Fruit fly (Drosophila melanogaster) whole organism, embryonic: Measurements from ENCODE around the gene CG6983.

ENCODE experiments used
- CG1024 ChIP-seq: fragments of 200-800 bp; sonication (Bioruptor generic); IDR thresholded peaks from 2 replicates; pipeline ENCODE4 v1.3.6; 2022; ENCODE audit warnings: missing biosample characterization, missing genetic modification characterization
- CG10274 ChIP-seq: fragments of 200-800 bp; sonication (Bioruptor generic); optimal IDR thresholded peaks from 3 replicates; lab custom pipeline; 2017; ENCODE audit warnings: missing biosample characterization, mild to moderate bottlenecking, missing genetic modification characterization
- CG10979 ChIP-seq: fragments of 200-800 bp; sonication (Bioruptor generic); optimal IDR thresholded peaks from 2 replicates; lab custom pipeline; 2018; ENCODE audit warnings: missing biosample characterization, mild to moderate bottlenecking, missing genetic modification characterization, moderate library complexity
- CG11456 ChIP-seq: fragments of 200-800 bp; sonication (Bioruptor generic); IDR thresholded peaks from 3 replicates; pipeline ENCODE4 v1.3.6; 2022; ENCODE audit warnings: missing biosample characterization, missing genetic modification characterization
- CG12071 ChIP-seq: fragments of 200-800 bp; sonication (Bioruptor generic); optimal IDR thresholded peaks from 3 replicates; lab custom pipeline; 2018; ENCODE audit warnings: missing biosample characterization, mild to moderate bottlenecking, missing genetic modification characterization
- CG12236 ChIP-seq: fragments of 200-800 bp; sonication (Bioruptor generic); optimal IDR thresholded peaks from 2 replicates; lab custom pipeline; 2016; ENCODE audit warnings: missing biosample characterization, missing genetic modification characterization
- CG1233 ChIP-seq: fragments of 200-800 bp; sonication (Bioruptor generic); optimal IDR thresholded peaks from 4 replicates; lab custom pipeline; 2018; ENCODE audit warnings: missing biosample characterization, mild to moderate bottlenecking, missing genetic modification characterization
- CG12659 ChIP-seq: fragments of 200-800 bp; sonication (Bioruptor generic); optimal IDR thresholded peaks from 3 replicates; lab custom pipeline; 2017; ENCODE audit warnings: mild to moderate bottlenecking, missing biosample characterization, missing genetic modification reagents, missing genetic modification characterization
- CG14014 ChIP-seq: fragments of 200-800 bp; sonication (Bioruptor generic); IDR thresholded peaks from 2 replicates; pipeline ENCODE4 v1.3.6; 2022; ENCODE audit warnings: missing biosample characterization, missing genetic modification characterization
- CG14860 ChIP-seq: fragments of 200-800 bp; sonication (Bioruptor generic); IDR thresholded peaks from 3 replicates; pipeline ENCODE4 v1.3.6; 2022; ENCODE audit warnings: missing biosample characterization, missing genetic modification characterization; ENCODE audit not compliant: partially characterized antibody
- CG17802 ChIP-seq: fragments of 200-800 bp; sonication (Bioruptor generic); optimal IDR thresholded peaks from 2 replicates; lab custom pipeline; 2018; ENCODE audit warnings: missing biosample characterization, mild to moderate bottlenecking, missing genetic modification characterization, moderate library complexity
- CG17829 ChIP-seq: fragments of 200-800 bp; optimal IDR thresholded peaks from 2 replicates; lab custom pipeline; 2019; ENCODE audit warnings: missing biosample characterization, mild to moderate bottlenecking, missing genetic modification characterization, moderate library complexity
- CG2202 ChIP-seq: fragments of 200-800 bp; sonication (Bioruptor generic); optimal IDR thresholded peaks from 2 replicates; lab custom pipeline; 2018; ENCODE audit warnings: missing biosample characterization, mild to moderate bottlenecking, missing genetic modification characterization
- CG2875 ChIP-seq: fragments of 200-800 bp; sonication (Bioruptor generic); optimal IDR thresholded peaks from 2 replicates; lab custom pipeline; 2017; ENCODE audit warnings: missing biosample characterization, mild to moderate bottlenecking, missing genetic modification characterization, missing genetic modification reagents
- CG43689 ChIP-seq: fragments of 200-800 bp; sonication (Bioruptor generic); IDR thresholded peaks from 2 replicates; pipeline ENCODE4 v1.3.6; 2022; ENCODE audit warnings: missing biosample characterization, missing genetic modification characterization
- CG5180 ChIP-seq: fragments of 200-800 bp; sonication (Bioruptor generic); optimal IDR thresholded peaks from 3 replicates; lab custom pipeline; 2017; ENCODE audit warnings: missing biosample characterization, missing genetic modification characterization, mild to moderate bottlenecking, moderate library complexity, missing genetic modification reagents
- CG5245 ChIP-seq: fragments of 200-800 bp; sonication (Bioruptor generic); optimal IDR thresholded peaks from 3 replicates; lab custom pipeline; 2016; ENCODE audit warnings: missing biosample characterization, missing genetic modification characterization
- CG6254 ChIP-seq: fragments of 200-800 bp; sonication (Bioruptor generic); optimal IDR thresholded peaks from 3 replicates; lab custom pipeline; 2017; ENCODE audit warnings: mild to moderate bottlenecking, missing biosample characterization, missing genetic modification reagents, missing genetic modification characterization
- CG6765 ChIP-seq: fragments of 200-800 bp; sonication (Bioruptor generic); optimal IDR thresholded peaks from 3 replicates; lab custom pipeline; 2017; ENCODE audit warnings: missing biosample characterization, mild to moderate bottlenecking, missing genetic modification characterization
- CG9876 ChIP-seq: fragments of 200-800 bp; sonication (Bioruptor generic); optimal IDR thresholded peaks from 2 replicates; lab custom pipeline; 2016; ENCODE audit warnings: missing biosample characterization, missing genetic modification characterization
- Deaf1 ChIP-seq: fragments of 200-800 bp; optimal IDR thresholded peaks from 3 replicates; lab custom pipeline; 2019; ENCODE audit warnings: missing biosample characterization, mild to moderate bottlenecking, missing genetic modification characterization, moderate library complexity
- E2f2 ChIP-seq: fragments of 200-800 bp; sonication (Bioruptor generic); IDR thresholded peaks from 2 replicates; pipeline ENCODE4 v1.3.6; 2022; ENCODE audit warnings: missing biosample characterization, missing genetic modification characterization
- Eip74EF ChIP-seq, 2 experiments: fragments of 200-800 bp in 1 of 2; fragments of >200 bp in 1 of 2; sonication (Bioruptor generic) in 1 of 2; optimal IDR thresholded peaks; 2 replicates each; lab custom pipeline; 2017 to 2019; ENCODE audit warnings: missing biosample characterization in 2 of 2, missing genetic modification characterization in 2 of 2, mild to moderate bottlenecking in 1 of 2, moderate library complexity in 1 of 2
- Hmx ChIP-seq: fragments of 200-800 bp; sonication (Bioruptor generic); optimal IDR thresholded peaks from 2 replicates; lab custom pipeline; 2016; ENCODE audit warnings: missing biosample characterization, missing genetic modification characterization
- Jarid2 ChIP-seq: fragments of 200-800 bp; sonication (Bioruptor generic); optimal IDR thresholded peaks from 3 replicates; lab custom pipeline; 2017; ENCODE audit warnings: mild to moderate bottlenecking, missing biosample characterization, missing genetic modification reagents, missing genetic modification characterization
- Lhr ChIP-seq: fragments of 200-800 bp; sonication (Bioruptor generic); optimal IDR thresholded peaks from 3 replicates; lab custom pipeline; 2017; ENCODE audit warnings: mild to moderate bottlenecking, missing biosample characterization, missing genetic modification reagents, missing genetic modification characterization
- Med ChIP-seq: fragments of 200-800 bp; sonication (Bioruptor generic); peaks from one replicate; lab custom pipeline; 2016; ENCODE audit warnings: missing biosample characterization, missing genetic modification characterization, mild to moderate bottlenecking, inconsistent platforms, moderate library complexity
- Nf-YC ChIP-seq: fragments of 200-800 bp; optimal IDR thresholded peaks from 3 replicates; lab custom pipeline; 2019; ENCODE audit warnings: missing biosample characterization, mild to moderate bottlenecking, missing genetic modification characterization, moderate library complexity
- Opbp ChIP-seq: fragments of 200-800 bp; sonication (Bioruptor generic); IDR thresholded peaks from 3 replicates; pipeline ENCODE4 v1.3.6; 2022; ENCODE audit warnings: missing biosample characterization, missing genetic modification characterization; ENCODE audit not compliant: partially characterized antibody
- Taf1 ChIP-seq: fragments of 200-800 bp; sonication (Bioruptor generic); IDR thresholded peaks from 2 replicates; pipeline ENCODE4 v1.3.6; 2022; ENCODE audit warnings: missing biosample characterization, missing genetic modification characterization
- ato ChIP-seq: fragments of 200-800 bp; sonication (Bioruptor generic); IDR thresholded peaks from 2 replicates; pipeline ENCODE4 v1.3.6; 2022; ENCODE audit warnings: missing biosample characterization, missing genetic modification characterization; ENCODE audit not compliant: partially characterized antibody
- bbx ChIP-seq: fragments of 200-800 bp; sonication (Bioruptor generic); IDR thresholded peaks from 2 replicates; pipeline ENCODE4 v1.3.6; 2022; ENCODE audit warnings: missing biosample characterization, missing genetic modification characterization; ENCODE audit not compliant: partially characterized antibody
- bcd ChIP-seq: fragments of 200-800 bp; sonication (Bioruptor generic); optimal IDR thresholded peaks from 2 replicates; lab custom pipeline; 2017; ENCODE audit warnings: missing biosample characterization, mild to moderate bottlenecking, missing genetic modification characterization
- br ChIP-seq: fragments of >200 bp; optimal IDR thresholded peaks from 2 replicates; lab custom pipeline; 2017
- cad ChIP-seq: fragments of >200 bp; optimal IDR thresholded peaks from 2 replicates; lab custom pipeline; 2017; ENCODE audit warnings: missing biosample characterization, missing genetic modification characterization
- chm ChIP-seq: fragments of 200-800 bp; sonication (Bioruptor generic); IDR thresholded peaks from 2 replicates; pipeline ENCODE4 v1.3.6; 2022; ENCODE audit warnings: missing biosample characterization, missing genetic modification characterization
- crc ChIP-seq: fragments of 200-800 bp; sonication (Bioruptor generic); optimal IDR thresholded peaks from 2 replicates; lab custom pipeline; 2016; ENCODE audit warnings: missing biosample characterization, missing genetic modification characterization
- dmrt99B ChIP-seq: fragments of 200-800 bp; sonication (Bioruptor generic); optimal IDR thresholded peaks from 2 replicates; lab custom pipeline; 2018; ENCODE audit warnings: missing biosample characterization, mild to moderate bottlenecking, missing genetic modification characterization, moderate library complexity
- esg ChIP-seq: fragments of 200-800 bp; sonication (Bioruptor generic); conservative IDR thresholded peaks from 2 replicates; pipeline ENCODE4 v1.3.6; 2022; ENCODE audit warnings: missing biosample characterization, missing genetic modification characterization
- gcm ChIP-seq: fragments of 200-800 bp; sonication (Bioruptor generic); optimal IDR thresholded peaks from 2 replicates; lab custom pipeline; 2019; ENCODE audit warnings: missing biosample characterization, mild to moderate bottlenecking, missing genetic modification characterization, moderate library complexity
- her ChIP-seq: fragments of 200-800 bp; sonication (Bioruptor generic); optimal IDR thresholded peaks from 2 replicates; lab custom pipeline; 2016; ENCODE audit warnings: missing biosample characterization, missing genetic modification characterization
- lilli ChIP-seq: fragments of 200-800 bp; sonication (Bioruptor generic); optimal IDR thresholded peaks from 3 replicates; lab custom pipeline; 2016; ENCODE audit warnings: missing biosample characterization, missing genetic modification characterization
- luna ChIP-seq: fragments of 200-800 bp; sonication (Bioruptor generic); optimal IDR thresholded peaks from 2 replicates; lab custom pipeline; 2016; ENCODE audit warnings: missing biosample characterization, missing genetic modification characterization
- onecut ChIP-seq: fragments of 200-800 bp; sonication (Bioruptor generic); IDR thresholded peaks from 2 replicates; pipeline ENCODE4 v1.3.6; 2022; ENCODE audit warnings: missing biosample characterization, missing genetic modification characterization
- rib ChIP-seq: fragments of 200-800 bp; sonication (Bioruptor generic); IDR thresholded peaks from 2 replicates; pipeline ENCODE4 v1.3.6; 2022; ENCODE audit warnings: missing biosample characterization, missing genetic modification characterization
- tgo ChIP-seq: fragments of 200-800 bp; sonication (Bioruptor generic); IDR thresholded peaks from 3 replicates; pipeline ENCODE4 v1.3.6; 2022; ENCODE audit warnings: missing biosample characterization, missing genetic modification characterization
- unc-4 ChIP-seq: fragments of 200-800 bp; sonication (Bioruptor generic); IDR thresholded peaks from 2 replicates; pipeline ENCODE4 v1.3.6; 2022; ENCODE audit warnings: missing biosample characterization, missing genetic modification characterization; ENCODE audit not compliant: partially characterized antibody
- unpg ChIP-seq: fragments of 200-800 bp; sonication (Bioruptor generic); optimal IDR thresholded peaks from 3 replicates; lab custom pipeline; 2018; ENCODE audit warnings: missing biosample characterization, mild to moderate bottlenecking, missing genetic modification characterization, moderate library complexity
- zen2 ChIP-seq: fragments of 200-800 bp; sonication (Bioruptor generic); IDR thresholded peaks from 3 replicates; pipeline ENCODE4 v1.3.6; 2022; ENCODE audit warnings: missing biosample characterization, missing genetic modification characterization; ENCODE audit not compliant: partially characterized antibody

The CG6983 gene

dm6 chr3L:8459615-8460004 is 10.4 kb upstream of the CG6983 start (continued):
- TF ChIP-seq CG11456 (GFP tag; lab: Robert Waterston, UW) (no peak), br (lab: Kevin White, UChicago) (no peak), CG5180 (GFP tag; lab: Kevin White, UChicago) (peak; percentile 98), esg (GFP tag; lab: Robert Waterston, UW) (0 out of 2 replicates have a peak, but pooled peaks have one; percentile 12), CG12071 (GFP tag; lab: Kevin White, UChicago) (peak; percentile 6), Taf1 (GFP tag; lab: Robert Waterston, UW) (no peak), Jarid2 (GFP tag; lab: Kevin White, UChicago) (no peak), Eip74EF (GFP tag; optimal IDR thresholded peaks at IDR 0.05; lab: Kevin White, UChicago) (no peak), CG12659 (GFP tag; lab: Kevin White, UChicago) (no peak), Opbp (no peak), Hmx (GFP tag; lab: Kevin White, UChicago) (no peak), CG10979 (no peak), CG1024 (GFP tag; lab: Robert Waterston, UW) (no peak), Deaf1 (peak; percentile 64), unpg (GFP tag; lab: Kevin White, UChicago) (no peak), CG1233 (no peak), unc-4 (GFP tag; lab: Robert Waterston, UW) (no peak), zen2 (GFP tag; lab: Robert Waterston, UW) (0 out of 3 replicates have a peak, but pooled peaks have one; percentile 33), CG17802 (tag; lab: Kevin White, UChicago) (peak; percentile 46), crc (GFP tag; lab: Kevin White, UChicago) (no peak), ato (GFP tag; lab: Robert Waterston, UW) (0 out of 2 replicates have a peak, but pooled peaks have one; percentile 27), Lhr (no peak), CG2875 (GFP tag; lab: Kevin White, UChicago) (no peak), chm (GFP tag; lab: Robert Waterston, UW) (peak; percentile 59; the same call in 1 of the 2 replicates), CG14860 (GFP tag; lab: Robert Waterston, UW) (no peak), bbx (GFP tag; lab: Robert Waterston, UW) (peak; percentile 7; the same call in 1 of the 2 replicates), E2f2 (GFP tag; lab: Robert Waterston, UW) (no peak)

- no peak for TF ChIP-seq CG14014 (GFP tag; lab: Robert Waterston, UW)
- peak; percentile 36 for TF ChIP-seq Med (GFP tag; lab: Kevin White, UChicago)
- no peak for TF ChIP-seq onecut (GFP tag; lab: Robert Waterston, UW)
- TF ChIP-seq CG12236 (GFP tag; lab: Kevin White, UChicago): no peak
- TF ChIP-seq Nf-YC (tag; lab: Kevin White, UChicago): no peak
- no peak for TF ChIP-seq her (GFP tag; lab: Kevin White, UChicago)
- peak; percentile 18 for TF ChIP-seq CG17829 (tag; lab: Kevin White, UChicago)
- no peak for TF ChIP-seq gcm (GFP tag; lab: Kevin White, UChicago)
- no peak for TF ChIP-seq CG2202 (tag; lab: Kevin White, UChicago)
- TF ChIP-seq rib (GFP tag; lab: Robert Waterston, UW): no peak
- no peak for TF ChIP-seq CG9876
- TF ChIP-seq CG43689 (GFP tag; lab: Robert Waterston, UW): no peak
- no peak for TF ChIP-seq CG10274 (GFP tag; lab: Kevin White, UChicago)
- TF ChIP-seq CG6254 (GFP tag; lab: Kevin White, UChicago): no peak
- TF ChIP-seq dmrt99B: peak; percentile 50
- TF ChIP-seq luna: no peak
- no peak for TF ChIP-seq CG5245 (GFP tag; lab: Kevin White, UChicago)
- TF ChIP-seq tgo (GFP tag; lab: Robert Waterston, UW): no peak
- peak; percentile 86 for TF ChIP-seq cad (GFP tag; lab: Kevin White, UChicago)
- TF ChIP-seq lilli: peak; percentile 17
- no peak for TF ChIP-seq bcd
- no peak for TF ChIP-seq CG6765 (GFP tag; lab: Kevin White, UChicago)
These were observed 9.8 kb upstream of the CG6983 start for dm6 chr3L:8458767-8459614.
